Worm (Caenorhabditis elegans): ENCODE measurements around the gene gpa-5.

The gpa-5 gene

ce11 chrX:2152062-2152461, 31.2 kb upstream of the gpa-5 start:
- TF ChIP-seq ceh-82 (tag; optimal IDR thresholded peaks at IDR 0.05) (no peak), efl-3 (GFP tag; optimal IDR thresholded peaks at IDR 0.05) (no peak), nhr-71 (tag; optimal IDR thresholded peaks at IDR 0.05) (no peak), elt-3 (tag; optimal IDR thresholded peaks at IDR 0.05) (peak in 1 of 6 experiments; percentile 32), blmp-1 (tag; optimal IDR thresholded peaks at IDR 0.05) (peak; percentile 87), nhr-85 (tag) (peak; percentile 71)

- TF ChIP-seq lin-15B (tag; optimal IDR thresholded peaks at IDR 0.05): no peak
- no peak for TF ChIP-seq lin-13 (GFP tag; optimal IDR thresholded peaks at IDR 0.05)
- TF ChIP-seq mef-2 (tag; optimal IDR thresholded peaks at IDR 0.05): no peak
These were observed 29.1 kb upstream of the gpa-5 start, which contains the start of gene npax-2 for ce11 chrX:2150006-2150405. Gene npax-2 (minus strand): TSS chrX:2150106.

- TF ChIP-seq blmp-1 (tag; optimal IDR thresholded peaks at IDR 0.05) (peak; percentile 98), unc-130 (tag; optimal IDR thresholded peaks at IDR 0.05) (no peak)
These were observed 24.8 kb upstream of the gpa-5 start, which contains the start of gene dpy-3 for ce11 chrX:2145629-2146028. Gene dpy-3 (minus strand): TSS chrX:2145647.

ce11 chrX:2144875-2145274, 24.0 kb upstream of the gpa-5 start:
- TF ChIP-seq rnt-1 (tag; optimal IDR thresholded peaks at IDR 0.05): no peak
- TF ChIP-seq alr-1 (tag; optimal IDR thresholded peaks at IDR 0.05; ENCODE audit: borderline replicate concordance): no peak
- no peak for TF ChIP-seq nhr-11 (tag; optimal IDR thresholded peaks at IDR 0.05)
- TF ChIP-seq Y116A8C.19 (tag; optimal IDR thresholded peaks at IDR 0.05; ENCODE audit: borderline replicate concordance): no peak
- TF ChIP-seq efl-1 (optimal IDR thresholded peaks at IDR 0.05): no peak
- TF ChIP-seq efl-1 (GFP tag; optimal IDR thresholded peaks at IDR 0.05 in 1 of 2): no peak
- TF ChIP-seq ama-1 (optimal IDR thresholded peaks at IDR 0.05): no peak
- TF ChIP-seq nhr-76 (tag; optimal IDR thresholded peaks at IDR 0.05): no peak
- TF ChIP-seq egl-27 (tag; optimal IDR thresholded peaks at IDR 0.05): no peak
- no peak for TF ChIP-seq ceh-82 (tag; optimal IDR thresholded peaks at IDR 0.05)
- TF ChIP-seq lsy-2 (tag; optimal IDR thresholded peaks at IDR 0.05): no peak
- no peak for TF ChIP-seq blmp-1 (tag; optimal IDR thresholded peaks at IDR 0.05)
- TF ChIP-seq xbp-1 (tag; optimal IDR thresholded peaks at IDR 0.05): no peak
- no peak for TF ChIP-seq ceh-88 (GFP tag; IDR thresholded peaks at IDR 0.05)
- TF ChIP-seq dpl-1 (GFP tag; optimal IDR thresholded peaks at IDR 0.05): no peak
- TF ChIP-seq unc-30 (tag; optimal IDR thresholded peaks at IDR 0.05): no peak
- TF ChIP-seq ztf-11 (tag; optimal IDR thresholded peaks at IDR 0.05): no peak
- no peak for TF ChIP-seq C04F5.9 (tag; optimal IDR thresholded peaks at IDR 0.05)
- no peak for TF ChIP-seq nhr-71 (tag; optimal IDR thresholded peaks at IDR 0.05)

ce11 chrX:2144236-2144635, 23.4 kb upstream of the gpa-5 start:
- TF ChIP-seq nhr-47 (tag; optimal IDR thresholded peaks at IDR 0.05) (peak; percentile 33), nhr-71 (tag; optimal IDR thresholded peaks at IDR 0.05) (peak; percentile 54), nhr-84 (tag; optimal IDR thresholded peaks at IDR 0.05) (no peak), dsc-1 (tag; optimal IDR thresholded peaks at IDR 0.05) (peak; percentile 23), ceh-8 (GFP tag; optimal IDR thresholded peaks at IDR 0.05) (peak; percentile 58), ceh-88 (GFP tag; IDR thresholded peaks at IDR 0.05) (no peak), fkh-8 (tag; optimal IDR thresholded peaks at IDR 0.05) (peak; percentile 85), sup-37 (GFP tag; optimal IDR thresholded peaks at IDR 0.05) (no peak), aly-2 (tag; optimal IDR thresholded peaks at IDR 0.05) (no peak), C34B4.2 (tag; optimal IDR thresholded peaks at IDR 0.05) (no peak), fos-1 (tag; optimal IDR thresholded peaks at IDR 0.05) (no peak), lin-13 (GFP tag; optimal IDR thresholded peaks at IDR 0.05) (no peak), pag-3 (tag; optimal IDR thresholded peaks at IDR 0.05; ENCODE audit: borderline replicate concordance, insufficient read depth) (no peak), isw-1 (GFP tag; IDR thresholded peaks at IDR 0.05) (no peak), rnt-1 (tag; optimal IDR thresholded peaks at IDR 0.05) (no peak), lin-14 (GFP tag; optimal IDR thresholded peaks at IDR 0.05) (peak; percentile 5), nhr-19 (GFP tag; conservative IDR thresholded peaks at IDR 0.05) (no peak), egl-27 (tag; optimal IDR thresholded peaks at IDR 0.05) (no peak), elt-2 (tag; optimal IDR thresholded peaks at IDR 0.05) (no peak), ceh-63 (GFP tag; optimal IDR thresholded peaks at IDR 0.05) (no peak), nhr-85 (tag) (no peak)

All from whole organism, L1 larva.